Fruit fly (Drosophila melanogaster) Kc167 (cell line): ENCODE measurements around the gene CG15865.

Experiments used
- Sin3A ChIP-seq: fragments of >200 bp; optimal IDR thresholded peaks from 2 replicates; lab custom pipeline; 2018; ENCODE audit warnings: missing external identifiers
- h ChIP-seq: fragments of >200 bp; optimal IDR thresholded peaks from 3 replicates; lab custom pipeline; 2018; ENCODE audit warnings: missing external identifiers
- psq ChIP-seq: fragments of >200 bp; optimal IDR thresholded peaks from 2 replicates; lab custom pipeline; 2017; ENCODE audit warnings: missing external identifiers
- ttk ChIP-seq: sonication (Bioruptor generic); optimal IDR thresholded peaks from 2 replicates; lab custom pipeline; 2017; ENCODE audit warnings: missing external identifiers

DNA sequence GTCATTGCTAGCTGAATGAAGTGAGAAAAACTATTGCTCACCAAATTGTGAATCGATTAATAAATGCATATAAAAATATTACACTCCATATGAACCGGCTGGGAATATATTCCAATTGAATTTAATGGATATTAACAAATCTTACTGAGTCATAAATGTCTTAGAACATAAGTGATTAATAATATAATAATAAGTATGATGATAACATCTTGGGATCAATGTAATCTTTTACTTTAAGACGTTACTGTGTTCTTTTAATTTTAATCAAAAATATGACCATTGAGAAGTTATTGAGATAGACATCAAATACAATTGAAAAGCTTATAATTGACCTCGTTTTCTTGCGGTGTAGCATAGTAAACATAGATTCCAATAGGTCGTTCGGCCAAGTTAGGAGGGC, 28.1 kb upstream of the CG15865 start:
- TF ChIP-seq psq (lab: Kevin White, UChicago) (no peak), ttk (lab: Kevin White, UChicago) (no peak), Sin3A (lab: Kevin White, UChicago) (no peak), h (lab: Kevin White, UChicago) (no peak)
